Worm (Caenorhabditis elegans) whole organism, L4/young adult: Measurements from ENCODE around the gene F59B1.6.
"Not testable (repeated sequence)": the region's sequence is repeated elsewhere in the genome, so short reads cannot be mapped to it uniquely, and the experiment has no call there.

Experiments used
- W03F9.2 ChIP-seq: fragments of 150-350 bp; optimal IDR thresholded peaks from 2 replicates; lab custom pipeline; 2014; ENCODE audit warnings: missing biosample characterization, missing genetic modification characterization
- dao-5 ChIP-seq: sonication (generic microtip); optimal IDR thresholded peaks from 2 replicates; lab custom pipeline; 2016; ENCODE audit warnings: missing genotype, missing genetic modification characterization, moderate library complexity, missing compliant biosample characterization
- him-1 ChIP-seq: sonication (generic microtip); optimal IDR thresholded peaks from 2 replicates; lab custom pipeline; 2016; ENCODE audit warnings: missing genotype, missing genetic modification reagents, missing genetic modification characterization, missing compliant biosample characterization

Gene F59B1.6

DNA sequence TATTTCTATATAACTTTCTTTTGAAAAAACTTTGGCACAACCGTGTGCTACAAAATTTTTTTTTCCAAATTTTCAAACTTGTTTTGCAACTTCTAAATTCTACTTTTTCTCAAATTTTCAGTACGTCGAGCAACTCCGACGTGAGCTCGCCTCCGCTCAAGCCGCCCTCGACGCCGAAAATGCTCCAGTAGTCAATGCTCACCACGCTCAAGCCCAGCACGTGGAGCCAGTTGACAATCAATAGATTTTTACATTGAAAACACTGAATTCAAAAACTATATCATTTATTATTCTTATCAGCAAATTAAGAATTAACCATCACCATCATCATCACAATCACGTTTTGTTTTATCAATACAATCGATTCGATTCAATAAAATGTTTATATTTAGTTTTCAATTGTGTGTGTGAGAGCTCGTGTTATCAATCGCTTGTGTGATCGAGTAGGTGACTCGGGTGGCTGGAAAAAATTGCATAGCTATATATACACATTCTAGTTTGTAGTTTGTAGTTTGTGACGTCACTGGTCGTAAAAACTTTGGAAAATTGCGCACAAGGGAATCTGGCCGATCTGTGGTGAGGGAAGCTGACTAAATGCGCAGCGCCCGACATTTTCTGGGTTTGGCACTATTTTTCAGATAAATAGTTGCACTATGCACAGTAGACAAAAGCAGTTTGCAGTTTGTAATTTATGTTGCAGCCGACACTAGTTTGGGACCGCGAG lies 3.0 kb upstream of the F59B1.6 start:
- TF ChIP-seq dao-5 (tag; lab: Kevin White, UChicago) = peak; percentile 10
- no peak for TF ChIP-seq W03F9.2 (tag; lab: Kevin White, UChicago)
- no peak for TF ChIP-seq him-1 (tag; lab: Kevin White, UChicago)

DNA sequence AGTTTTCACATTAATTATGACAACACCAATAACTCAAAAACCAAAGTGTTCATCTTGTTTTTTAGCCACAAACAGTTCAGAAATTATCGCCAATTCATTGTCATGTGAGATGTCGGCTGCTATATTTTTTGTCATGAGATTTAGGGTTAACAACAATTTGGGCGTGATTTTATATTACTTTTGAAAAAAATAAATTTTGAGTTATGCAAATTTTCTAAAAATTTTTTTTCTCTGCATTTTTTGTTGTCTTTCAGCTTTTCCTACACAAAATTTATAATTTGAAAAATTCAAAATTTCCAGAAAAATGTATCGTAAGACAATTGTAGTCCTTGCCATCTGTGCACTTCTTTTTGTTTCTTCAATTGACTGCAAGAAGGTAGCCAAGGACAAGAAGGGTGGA lies 1.6 kb upstream of the F59B1.6 start, which contains the start of gene F59B1.2:
F59B1.2 (plus strand) TSS at position 301 of the 400 bp plus-strand sequence.
- TF ChIP-seq W03F9.2 (tag; lab: Kevin White, UChicago) = no peak
- TF ChIP-seq him-1 (tag; lab: Kevin White, UChicago) = no peak
- TF ChIP-seq dao-5 (tag; lab: Kevin White, UChicago) = no peak

DNA sequence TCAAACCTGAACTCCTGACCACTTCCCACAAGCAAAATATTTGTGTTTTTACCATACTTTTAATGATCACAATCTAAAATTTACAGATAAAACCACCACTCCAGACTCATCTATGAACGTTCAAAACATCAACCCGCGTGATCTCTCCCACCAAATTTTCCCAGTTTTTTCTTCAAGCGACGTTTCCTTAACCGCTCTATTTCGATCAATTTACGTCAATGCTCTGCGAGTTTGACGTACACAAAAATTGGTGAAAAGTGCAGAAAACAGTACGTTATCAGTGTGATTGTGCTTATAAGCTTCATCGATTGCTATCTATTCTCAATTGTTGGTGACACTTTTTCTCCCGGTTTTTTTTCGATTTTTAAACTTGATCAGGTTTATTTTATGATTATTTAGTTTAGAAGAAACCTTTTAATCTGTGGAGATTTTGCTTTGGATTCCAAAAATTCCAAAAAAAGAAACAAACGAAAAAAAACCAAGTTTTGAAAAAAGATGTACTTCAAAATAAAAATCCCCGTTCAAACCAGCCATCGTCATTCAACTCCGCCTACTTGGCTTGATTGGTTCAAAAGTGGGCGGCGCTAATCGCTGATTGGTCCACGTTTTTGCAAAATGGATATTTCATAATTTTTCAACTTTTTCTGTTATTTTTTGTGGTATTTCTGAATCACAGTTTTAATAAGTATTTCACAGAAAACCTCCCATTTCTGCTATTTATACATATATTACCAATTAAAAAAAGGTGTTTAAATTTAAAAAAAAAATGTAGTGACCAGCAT lies 949 bp upstream of the F59B1.6 start:
- TF ChIP-seq dao-5 (tag; lab: Kevin White, UChicago) (no peak), W03F9.2 (tag; lab: Kevin White, UChicago) (no peak), him-1 (tag; lab: Kevin White, UChicago) (no peak)

DNA sequence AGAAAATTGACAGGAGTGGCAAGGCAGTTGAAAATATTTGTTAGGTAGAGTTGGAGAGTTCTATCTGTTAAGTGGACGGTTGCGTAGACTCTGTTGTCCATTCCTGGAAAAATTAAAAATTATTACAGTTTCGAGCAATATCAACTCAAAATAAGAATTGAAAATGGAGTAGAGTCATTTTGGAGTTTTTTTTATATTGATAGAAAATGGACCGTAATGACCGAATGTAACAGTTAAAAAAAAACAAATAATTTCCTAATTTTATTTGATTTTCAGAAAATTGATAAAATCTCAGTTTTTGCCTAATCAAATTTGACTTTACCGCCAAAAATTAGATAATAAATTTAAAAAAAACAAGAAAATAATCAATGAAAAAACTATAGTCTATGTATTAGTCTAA lies 4.5 kb downstream of the F59B1.6 start, which contains the start of gene F59B1.4:
F59B1.4 (minus strand) TSS at position 101 of the 400 bp plus-strand sequence.
- TF ChIP-seq dao-5 (tag; lab: Kevin White, UChicago) (no peak), W03F9.2 (tag; lab: Kevin White, UChicago) (no peak), him-1 (tag; lab: Kevin White, UChicago) (no peak)

DNA sequence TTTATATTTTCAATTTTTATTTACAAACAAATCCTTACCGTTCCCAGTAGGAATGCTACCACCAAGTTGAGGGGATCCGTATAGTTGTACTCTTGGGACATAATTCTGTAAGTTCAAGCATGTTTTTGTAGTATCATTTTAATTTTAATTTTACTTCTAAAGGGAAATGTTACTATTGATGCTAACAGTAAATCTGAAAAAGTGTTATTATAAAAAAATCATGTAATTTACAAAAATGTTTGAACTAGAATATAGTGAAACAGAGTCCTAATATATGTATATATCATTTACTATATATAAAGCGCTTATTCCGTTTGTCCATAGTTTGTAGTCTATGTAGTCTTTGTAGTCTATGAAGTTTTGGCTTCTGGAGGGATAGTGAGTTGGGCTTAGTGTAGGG lies 10.9 kb downstream of the F59B1.6 start, which contains the start of gene srx-93:
srx-93 (minus strand) TSS at position 101 of the 400 bp plus-strand sequence.
- TF ChIP-seq dao-5, him-1, W03F9.2 (tag; lab: Kevin White, UChicago): not testable (repeated sequence)

DNA sequence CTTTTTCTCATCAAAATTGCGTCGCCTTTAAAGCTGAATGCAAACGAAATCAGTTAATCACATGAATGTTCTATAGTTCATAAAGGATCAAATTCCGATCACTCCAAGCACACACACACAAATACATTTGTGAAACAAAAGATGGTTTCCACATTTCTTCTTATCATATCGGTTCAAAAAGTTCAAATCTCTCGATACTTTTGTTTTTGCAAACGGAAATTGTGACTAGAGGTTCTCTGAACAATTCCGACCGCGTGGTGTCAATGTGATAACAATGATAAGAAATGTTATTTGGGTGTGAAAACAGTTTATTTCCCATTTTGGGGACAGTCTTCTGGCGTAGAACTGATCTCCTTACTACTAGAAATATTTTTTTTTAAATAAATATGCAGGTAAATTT lies 14.6 kb downstream of the F59B1.6 start:
- TF ChIP-seq dao-5 (tag; lab: Kevin White, UChicago) (no peak), W03F9.2 (tag; lab: Kevin White, UChicago) (no peak), him-1 (tag; lab: Kevin White, UChicago) (no peak)

DNA sequence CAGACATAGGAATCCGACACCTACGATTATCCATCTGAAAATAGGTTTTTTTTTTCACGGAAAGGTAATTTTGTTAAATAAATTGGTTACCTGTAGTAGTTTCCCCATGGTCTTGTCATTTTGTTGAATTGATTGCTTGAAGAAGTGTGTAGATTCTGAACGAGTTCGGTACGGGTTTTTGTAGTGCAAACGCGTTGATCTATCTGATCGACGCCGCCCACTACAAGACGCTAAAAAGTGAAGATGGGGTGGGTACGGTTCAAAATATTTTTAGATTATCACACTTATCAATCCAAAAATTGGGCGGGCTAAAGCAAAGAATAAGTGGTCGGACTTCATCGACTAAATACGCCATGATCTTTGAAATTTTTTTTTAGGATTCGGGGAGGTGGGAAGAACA lies 17.1 kb downstream of the F59B1.6 start, which contains the start of gene T22F3.11:
T22F3.11 (minus strand) TSS at position 157 of the 400 bp plus-strand sequence.
- no peak for TF ChIP-seq him-1 (tag; lab: Kevin White, UChicago)
- no peak for TF ChIP-seq dao-5 (tag; lab: Kevin White, UChicago)
- TF ChIP-seq W03F9.2 (tag; lab: Kevin White, UChicago) = no peak

DNA sequence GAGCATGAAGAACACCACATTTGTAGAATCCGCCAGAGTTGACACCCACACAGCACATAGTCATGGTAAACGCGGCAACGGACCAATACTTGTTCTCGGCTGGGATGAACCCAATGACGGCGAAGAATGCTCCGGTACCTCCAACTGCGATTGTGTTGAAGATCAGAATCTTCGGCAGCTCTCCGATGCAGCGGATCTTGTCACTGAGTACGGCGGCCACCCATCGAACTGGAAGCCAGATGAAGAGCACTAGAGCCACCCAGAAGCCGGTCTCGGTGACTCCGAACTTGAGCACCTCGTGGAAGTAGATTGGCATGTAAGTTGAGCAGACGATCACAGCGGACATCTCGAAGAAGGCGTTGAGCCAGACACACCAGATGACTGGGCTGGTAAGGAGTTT lies 18.4 kb downstream of the F59B1.6 start:
- TF ChIP-seq W03F9.2 (tag; lab: Kevin White, UChicago) (no peak), him-1 (tag; lab: Kevin White, UChicago) (no peak), dao-5 (tag; lab: Kevin White, UChicago) (no peak)

DNA sequence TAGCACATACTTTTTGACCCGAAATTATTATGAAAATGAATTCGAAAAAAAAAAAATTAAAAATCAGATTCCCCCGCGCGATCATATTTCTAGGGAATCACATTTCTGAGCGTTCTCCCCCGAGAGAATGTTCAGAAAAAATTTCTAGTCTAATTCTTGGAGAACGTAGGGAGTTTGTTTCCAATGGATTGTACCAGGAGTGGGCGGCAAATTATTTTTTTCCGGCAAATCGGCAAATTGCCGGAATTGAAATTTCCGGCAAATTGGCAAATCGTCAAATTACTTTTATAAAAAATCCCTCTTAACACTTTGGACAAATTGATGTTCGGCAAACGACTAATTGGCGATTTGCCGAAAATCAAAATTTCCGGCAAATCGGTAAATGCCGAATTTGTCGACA lies 19.8 kb downstream of the F59B1.6 start, which contains the start of gene T22F3.10:
T22F3.10 (minus strand) TSS at position 101 of the 400 bp plus-strand sequence.
- TF ChIP-seq dao-5 (tag; lab: Kevin White, UChicago) = no peak
- TF ChIP-seq him-1 (tag; lab: Kevin White, UChicago) = no peak
- no peak for TF ChIP-seq W03F9.2 (tag; lab: Kevin White, UChicago)

DNA sequence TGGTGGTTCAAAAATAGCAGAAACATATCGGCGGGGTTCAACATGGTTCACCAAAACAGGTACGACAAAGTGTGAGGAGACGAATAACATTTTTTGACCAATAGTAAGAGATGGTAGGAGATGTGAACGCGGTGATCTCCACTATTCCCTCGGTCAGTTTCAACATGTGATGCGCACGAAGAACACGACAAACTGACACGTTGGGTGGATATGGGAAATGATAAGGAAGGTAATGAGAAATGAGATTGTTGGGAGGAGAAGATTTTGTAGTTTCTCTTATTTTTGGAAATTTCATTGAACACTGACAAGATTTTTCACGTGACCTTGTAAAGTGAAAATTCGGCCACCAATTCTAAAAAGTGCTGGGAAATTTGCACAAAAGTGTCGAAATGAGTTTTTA lies 20.8 kb downstream of the F59B1.6 start:
- no peak for TF ChIP-seq W03F9.2 (tag; lab: Kevin White, UChicago)
- no peak for TF ChIP-seq dao-5 (tag; lab: Kevin White, UChicago)
- TF ChIP-seq him-1 (tag; lab: Kevin White, UChicago) = no peak

DNA sequence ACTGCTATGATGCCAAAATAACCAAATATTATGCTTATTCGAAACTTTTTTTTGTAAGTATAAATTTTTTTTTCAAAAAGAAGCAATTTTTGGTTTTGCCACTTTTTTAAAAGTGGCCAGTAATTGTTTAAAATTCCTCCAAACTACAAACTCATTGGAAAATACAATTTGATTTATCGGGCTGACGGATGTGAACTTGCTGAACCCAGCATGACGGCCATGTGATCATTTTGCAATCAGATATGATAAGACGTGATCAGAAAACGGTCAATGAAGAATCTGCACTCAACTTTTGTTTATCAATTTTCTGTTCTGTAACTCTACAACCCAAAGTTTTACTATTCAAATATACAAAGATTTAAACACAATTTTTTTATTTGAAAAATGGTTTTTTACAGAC lies 25.1 kb downstream of the F59B1.6 start:
- TF ChIP-seq him-1 (tag; lab: Kevin White, UChicago) = no peak
- TF ChIP-seq dao-5 (tag; lab: Kevin White, UChicago) = no peak
- TF ChIP-seq W03F9.2 (tag; lab: Kevin White, UChicago) = no peak

DNA sequence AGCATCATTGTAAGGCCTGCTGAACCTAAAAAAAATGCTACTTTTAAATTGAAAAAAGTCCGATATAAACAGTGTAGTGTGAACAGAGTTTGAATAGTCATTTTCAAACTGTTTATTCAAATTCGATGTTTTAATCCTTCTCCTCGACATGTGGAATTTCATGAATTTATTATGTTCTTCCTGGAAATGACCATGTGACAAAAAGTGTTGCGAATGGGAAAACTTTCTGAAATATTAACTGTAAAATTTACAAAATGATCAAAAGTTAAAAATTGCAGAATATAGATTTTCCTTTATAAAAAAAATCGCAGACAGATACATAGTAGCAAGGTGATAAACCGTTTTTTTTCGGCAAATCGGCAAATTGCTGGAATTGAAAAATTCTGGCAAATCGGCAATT lies 26.2 kb downstream of the F59B1.6 start, which contains the start of gene T22F3.8:
T22F3.8 (minus strand) TSS at position 101 of the 400 bp plus-strand sequence.
- no peak for TF ChIP-seq him-1 (tag; lab: Kevin White, UChicago)
- no peak for TF ChIP-seq W03F9.2 (tag; lab: Kevin White, UChicago)
- TF ChIP-seq dao-5 (tag; lab: Kevin White, UChicago) = no peak

DNA sequence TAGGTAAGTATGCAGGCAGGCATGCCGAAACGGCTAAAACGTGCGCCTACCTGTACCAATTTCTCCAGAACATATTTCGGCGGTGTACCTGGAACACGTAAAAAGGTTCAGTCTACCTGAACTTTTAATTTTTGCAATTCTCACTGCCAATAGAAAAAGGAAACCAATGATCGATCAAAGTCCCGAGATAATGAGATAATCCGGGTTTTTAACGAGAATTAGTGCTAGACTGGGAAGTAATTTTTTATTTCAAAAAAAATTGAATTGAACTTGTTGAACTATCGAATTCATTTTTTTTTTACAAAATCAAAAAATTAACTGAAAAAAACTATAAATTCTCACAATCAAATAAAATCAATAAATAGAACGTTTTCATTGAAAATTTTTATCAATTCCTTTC lies 30.9 kb downstream of the F59B1.6 start, which contains the start of gene T22F3.7:
T22F3.7 (minus strand) TSS at position 101 of the 400 bp plus-strand sequence.
- TF ChIP-seq him-1 (tag; lab: Kevin White, UChicago) = no peak
- no peak for TF ChIP-seq W03F9.2 (tag; lab: Kevin White, UChicago)
